Worm (Caenorhabditis elegans): ENCODE data around the gene F45E1.4.
A peak's percentile ranks its signal among the peaks of the same experiment; 100 is the strongest.

The F45E1.4 gene

ce11 chrX:7985495-7986029 is at the start of gene F45E1.4:
TSS of gene F45E1.4 (plus strand) at chrX:7985979.
- TF ChIP-seq ceh-39 (tag; optimal IDR thresholded peaks at IDR 0.05) (no peak), nhr-76 (tag; optimal IDR thresholded peaks at IDR 0.05) (no peak), unc-62 (GFP tag; optimal IDR thresholded peaks at IDR 0.05) (no peak), ceh-83 (GFP tag; optimal IDR thresholded peaks at IDR 0.05) (no peak), bed-3 (GFP tag; optimal IDR thresholded peaks at IDR 0.05) (no peak), mab-5 (tag; optimal IDR thresholded peaks at IDR 0.05) (no peak), pha-4 (tag; optimal IDR thresholded peaks at IDR 0.05) (no peak), nhr-237 (tag; optimal IDR thresholded peaks at IDR 0.05) (no peak), nhr-12 (tag; optimal IDR thresholded peaks at IDR 0.05) (no peak), sem-2 (GFP tag; optimal IDR thresholded peaks at IDR 0.05) (no peak), lin-32 (GFP tag; optimal IDR thresholded peaks at IDR 0.05) (no peak), elt-3 (tag; optimal IDR thresholded peaks at IDR 0.05) (no peak), hlh-1 (tag; optimal IDR thresholded peaks at IDR 0.05) (no peak)

DNA sequence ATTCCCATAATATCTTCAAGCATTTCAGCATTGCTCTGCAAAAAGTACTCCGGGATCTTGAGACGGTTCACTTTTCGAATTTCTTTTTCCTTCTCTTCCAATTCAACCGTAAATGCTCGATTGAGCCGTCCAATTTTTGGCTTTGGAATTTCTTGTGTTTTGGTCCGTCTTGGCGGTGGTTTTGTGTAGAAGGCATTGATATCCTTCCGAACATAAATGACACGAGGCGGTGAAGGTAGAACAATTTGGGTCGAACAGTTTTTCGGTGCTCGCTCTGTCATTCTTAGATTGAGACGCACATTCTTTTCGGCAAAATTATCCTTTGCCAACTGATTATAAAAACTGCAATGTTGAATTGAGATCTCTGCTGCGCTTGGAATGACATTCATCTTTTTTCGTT is 43.1 kb upstream of the F45E1.4 start:
- TF ChIP-seq lin-32 (GFP tag; optimal IDR thresholded peaks at IDR 0.05) (no peak), nhr-237 (tag; optimal IDR thresholded peaks at IDR 0.05) (no peak), mab-5 (tag; optimal IDR thresholded peaks at IDR 0.05) (no peak), ham-2 (GFP tag; optimal IDR thresholded peaks at IDR 0.05) (no peak), bed-3 (GFP tag; optimal IDR thresholded peaks at IDR 0.05) (no peak), unc-62 (GFP tag; optimal IDR thresholded peaks at IDR 0.05) (no peak), elt-1 (tag; optimal IDR thresholded peaks at IDR 0.05; ENCODE audit: borderline replicate concordance, insufficient read depth) (no peak), drap-1 (GFP tag; optimal IDR thresholded peaks at IDR 0.05) (no peak), blmp-1 (tag; optimal IDR thresholded peaks at IDR 0.05) (no peak), zip-8 (tag; optimal IDR thresholded peaks at IDR 0.05) (no peak), ztf-11 (tag; optimal IDR thresholded peaks at IDR 0.05) (no peak), sptf-1 (tag; optimal IDR thresholded peaks at IDR 0.05) (no peak), hlh-1 (tag; optimal IDR thresholded peaks at IDR 0.05) (no peak), nhr-28 (tag; optimal IDR thresholded peaks at IDR 0.05) (no peak), nhr-12 (tag; optimal IDR thresholded peaks at IDR 0.05) (no peak)

ce11 chrX:7944999-7945398 is 40.8 kb upstream of the F45E1.4 start, which contains the start of gene tnt-3:
TSS of gene tnt-3 (minus strand) at chrX:7945099.
- TF ChIP-seq ceh-43 (GFP tag; optimal IDR thresholded peaks at IDR 0.05) (no peak), nhr-2 (tag; optimal IDR thresholded peaks at IDR 0.05) (no peak), tbx-8 (GFP tag; optimal IDR thresholded peaks at IDR 0.05) (no peak), unc-120 (tag; optimal IDR thresholded peaks at IDR 0.05; ENCODE audit: poor library complexity, severe bottlenecking) (no peak), pha-4 (tag; optimal IDR thresholded peaks at IDR 0.05) (no peak), nhr-28 (tag; optimal IDR thresholded peaks at IDR 0.05) (no peak), mls-2 (tag; optimal IDR thresholded peaks at IDR 0.05) (no peak), elt-3 (tag; optimal IDR thresholded peaks at IDR 0.05) (no peak), ham-2 (GFP tag; optimal IDR thresholded peaks at IDR 0.05) (no peak)

ce11 chrX:7945438-7945837 is 40.3 kb upstream of the F45E1.4 start:
- TF ChIP-seq nhr-76 (tag; optimal IDR thresholded peaks at IDR 0.05), result no peak
- no peak for TF ChIP-seq unc-62 (GFP tag; optimal IDR thresholded peaks at IDR 0.05)
- peak; percentile 97 for TF ChIP-seq hlh-1 (tag; optimal IDR thresholded peaks at IDR 0.05)

ce11 chrX:7951578-7951977 is 34.2 kb upstream of the F45E1.4 start:
- TF ChIP-seq bed-3 (GFP tag; optimal IDR thresholded peaks at IDR 0.05), result no peak
- no peak for TF ChIP-seq mab-5 (tag; optimal IDR thresholded peaks at IDR 0.05)
- TF ChIP-seq hlh-1 (tag; optimal IDR thresholded peaks at IDR 0.05), result peak; percentile 64
- no peak for TF ChIP-seq nhr-28 (tag; optimal IDR thresholded peaks at IDR 0.05)
- no peak for TF ChIP-seq snpc-4 (tag; optimal IDR thresholded peaks at IDR 0.05)
- TF ChIP-seq pha-4 (tag; optimal IDR thresholded peaks at IDR 0.05), result peak; percentile 28
- TF ChIP-seq unc-120 (tag; optimal IDR thresholded peaks at IDR 0.05; ENCODE audit: poor library complexity, severe bottlenecking), result peak; percentile 55
- peak; percentile 23 for TF ChIP-seq flh-1 (GFP tag; optimal IDR thresholded peaks at IDR 0.05)
- TF ChIP-seq ceh-39 (tag; optimal IDR thresholded peaks at IDR 0.05), result peak; percentile 55
- TF ChIP-seq elt-3 (tag; optimal IDR thresholded peaks at IDR 0.05), result no peak
- TF ChIP-seq elt-1 (tag; optimal IDR thresholded peaks at IDR 0.05; ENCODE audit: borderline replicate concordance, insufficient read depth), result peak; percentile 26
- peak; percentile 52 for TF ChIP-seq mep-1 (tag; optimal IDR thresholded peaks at IDR 0.05)
- no peak for TF ChIP-seq lsy-2 (tag; optimal IDR thresholded peaks at IDR 0.05)
- TF ChIP-seq mls-2 (tag; optimal IDR thresholded peaks at IDR 0.05), result peak; percentile 91
- peak; percentile 51 for TF ChIP-seq lin-13 (tag; optimal IDR thresholded peaks at IDR 0.05)
- TF ChIP-seq ceh-43 (GFP tag; optimal IDR thresholded peaks at IDR 0.05), result peak; percentile 66
- TF ChIP-seq nhr-2 (tag; optimal IDR thresholded peaks at IDR 0.05), result peak; percentile 76
- TF ChIP-seq nhr-12 (tag; optimal IDR thresholded peaks at IDR 0.05), result no peak
- TF ChIP-seq sem-2 (GFP tag; optimal IDR thresholded peaks at IDR 0.05), result no peak
- no peak for TF ChIP-seq lin-32 (GFP tag; optimal IDR thresholded peaks at IDR 0.05)
- TF ChIP-seq nhr-237 (tag; optimal IDR thresholded peaks at IDR 0.05), result no peak
- no peak for TF ChIP-seq ceh-83 (GFP tag; optimal IDR thresholded peaks at IDR 0.05)
- TF ChIP-seq zip-8 (tag; optimal IDR thresholded peaks at IDR 0.05), result no peak
- peak; percentile 91 for TF ChIP-seq ham-2 (GFP tag; optimal IDR thresholded peaks at IDR 0.05)
- no peak for TF ChIP-seq blmp-1 (tag; optimal IDR thresholded peaks at IDR 0.05)
- no peak for TF ChIP-seq unc-39 (tag; optimal IDR thresholded peaks at IDR 0.05)
- peak; percentile 73 for TF ChIP-seq drap-1 (GFP tag; optimal IDR thresholded peaks at IDR 0.05)
- peak; percentile 79 for TF ChIP-seq ces-1 (GFP tag; optimal IDR thresholded peaks at IDR 0.05)
- peak; percentile 54 for TF ChIP-seq M03D4.4 (tag; optimal IDR thresholded peaks at IDR 0.05)
- TF ChIP-seq cnd-1 (tag; optimal IDR thresholded peaks at IDR 0.05), result peak; percentile 67
- peak; percentile 79 for TF ChIP-seq unc-62 (GFP tag; optimal IDR thresholded peaks at IDR 0.05)
- TF ChIP-seq tbx-8 (GFP tag; optimal IDR thresholded peaks at IDR 0.05), result no peak
- no peak for TF ChIP-seq nhr-76 (tag; optimal IDR thresholded peaks at IDR 0.05)
- peak; percentile 60 for TF ChIP-seq ztf-11 (tag; optimal IDR thresholded peaks at IDR 0.05)
- TF ChIP-seq sptf-1 (tag; optimal IDR thresholded peaks at IDR 0.05), result peak; percentile 67

Data from whole organism, mixed stage, embryonic.